Fruit fly (Drosophila melanogaster) whole organism, embryonic: Measurements from ENCODE around the gene CG16953.

Experiments
- CG10959 ChIP-seq: fragments of 200-800 bp; sonication (Bioruptor generic); IDR thresholded peaks from 2 replicates; pipeline ENCODE4 v1.3.6; 2022; ENCODE audit warnings: missing biosample characterization, missing genetic modification characterization
- CG11398 ChIP-seq: fragments of 200-800 bp; sonication (Bioruptor generic); optimal IDR thresholded peaks from 2 replicates; lab custom pipeline; 2016; ENCODE audit warnings: missing biosample characterization, missing genetic modification characterization
- CG12299 ChIP-seq: fragments of 200-800 bp; sonication (Bioruptor generic); optimal IDR thresholded peaks from 2 replicates; lab custom pipeline; 2018; ENCODE audit warnings: missing biosample characterization, mild to moderate bottlenecking, missing genetic modification characterization
- CG12391 ChIP-seq: fragments of 200-800 bp; sonication (Bioruptor generic); optimal IDR thresholded peaks from 3 replicates; lab custom pipeline; 2018; ENCODE audit warnings: missing biosample characterization, mild to moderate bottlenecking, missing genetic modification characterization, moderate library complexity
- CG12769 ChIP-seq: fragments of 200-800 bp; sonication (Bioruptor generic); optimal IDR thresholded peaks from 2 replicates; lab custom pipeline; 2019; ENCODE audit warnings: missing biosample characterization, mild to moderate bottlenecking, missing genetic modification characterization, moderate library complexity
- CG12942 ChIP-seq: fragments of 200-800 bp; sonication (Bioruptor generic); optimal IDR thresholded peaks from 3 replicates; lab custom pipeline; 2016; ENCODE audit warnings: missing biosample characterization, missing genetic modification characterization
- CG14441 ChIP-seq: fragments of 200-800 bp; sonication (Bioruptor generic); IDR thresholded peaks from 2 replicates; pipeline ENCODE4 v1.3.6; 2022; ENCODE audit warnings: missing biosample characterization, missing genetic modification characterization
- CG15479 ChIP-seq: fragments of 200-800 bp; sonication (Bioruptor generic); optimal IDR thresholded peaks from 3 replicates; lab custom pipeline; 2019; ENCODE audit warnings: missing biosample characterization, mild to moderate bottlenecking, missing genetic modification characterization, moderate library complexity
- CG17359 ChIP-seq: fragments of 200-800 bp; sonication (Bioruptor generic); optimal IDR thresholded peaks from 3 replicates; lab custom pipeline; 2018; ENCODE audit warnings: missing biosample characterization, mild to moderate bottlenecking, missing genetic modification characterization, moderate library complexity
- CG18476 ChIP-seq: fragments of 200-800 bp; sonication (Bioruptor generic); optimal IDR thresholded peaks from 2 replicates; lab custom pipeline; 2016; ENCODE audit warnings: missing biosample characterization, mild to moderate bottlenecking, missing genetic modification characterization
- CG31388 ChIP-seq: fragments of 200-800 bp; sonication (Bioruptor generic); optimal IDR thresholded peaks from 2 replicates; lab custom pipeline; 2016; ENCODE audit warnings: missing biosample characterization, missing genetic modification characterization
- CG3407 ChIP-seq: fragments of 200-800 bp; sonication (Bioruptor generic); optimal IDR thresholded peaks from 2 replicates; lab custom pipeline; 2018; ENCODE audit warnings: missing biosample characterization, mild to moderate bottlenecking, missing genetic modification characterization
- CG34422 ChIP-seq: fragments of 200-800 bp; sonication (Bioruptor generic); IDR thresholded peaks from 3 replicates; pipeline ENCODE4 v1.3.6; 2022; ENCODE audit warnings: missing biosample characterization, missing genetic modification characterization
- CG3847 ChIP-seq: fragments of 200-800 bp; sonication (Bioruptor generic); IDR thresholded peaks from 2 replicates; pipeline ENCODE4 v1.3.6; 2022; ENCODE audit warnings: missing biosample characterization, missing genetic modification characterization
- CG4328 ChIP-seq: fragments of 200-800 bp; sonication (Bioruptor generic); optimal IDR thresholded peaks from 3 replicates; lab custom pipeline; 2017; ENCODE audit warnings: missing biosample characterization, missing genetic modification reagents, missing genetic modification characterization
- CG7963 ChIP-seq: fragments of 200-800 bp; sonication (Bioruptor generic); IDR thresholded peaks from 3 replicates; pipeline ENCODE4 v1.3.6; 2022; ENCODE audit warnings: missing biosample characterization, missing genetic modification characterization; ENCODE audit not compliant: partially characterized antibody
- CG7987 ChIP-seq: fragments of 200-800 bp; sonication (Bioruptor generic); optimal IDR thresholded peaks from 2 replicates; lab custom pipeline; 2018; ENCODE audit warnings: missing biosample characterization, mild to moderate bottlenecking, missing genetic modification characterization, moderate library complexity
- CG9932 ChIP-seq: fragments of 200-800 bp; sonication (Bioruptor generic); IDR thresholded peaks from 2 replicates; pipeline ENCODE4 v1.3.6; 2022; ENCODE audit warnings: missing biosample characterization, missing genetic modification characterization
- Dad ChIP-seq: fragments of 200-800 bp; sonication (Bioruptor generic); optimal IDR thresholded peaks from 3 replicates; lab custom pipeline; 2016; ENCODE audit warnings: missing biosample characterization, missing genetic modification characterization
- Dip3 ChIP-seq: fragments of 200-800 bp; sonication (Bioruptor generic); optimal IDR thresholded peaks from 3 replicates; lab custom pipeline; 2016; ENCODE audit warnings: missing biosample characterization, missing genetic modification characterization
- E2f2 ChIP-seq: fragments of 200-800 bp; sonication (Bioruptor generic); IDR thresholded peaks from 2 replicates; pipeline ENCODE4 v1.3.6; 2022; ENCODE audit warnings: missing biosample characterization, missing genetic modification characterization
- HLHmδ ChIP-seq: fragments of 200-800 bp; sonication (Bioruptor generic); optimal IDR thresholded peaks from 2 replicates; lab custom pipeline; 2018; ENCODE audit warnings: missing biosample characterization, mild to moderate bottlenecking, missing genetic modification characterization, moderate library complexity
- Hmx ChIP-seq: fragments of 200-800 bp; sonication (Bioruptor generic); optimal IDR thresholded peaks from 2 replicates; lab custom pipeline; 2016; ENCODE audit warnings: missing biosample characterization, missing genetic modification characterization
- Hr78 ChIP-seq, 2 experiments: fragments of 200-800 bp in 1 of 2; fragments of >200 bp in 1 of 2; sonication (Bioruptor generic) in 1 of 2; optimal IDR thresholded peaks; 2 replicates each; lab custom pipeline; 2017 to 2019; ENCODE audit warnings: missing biosample characterization in 2 of 2, missing genetic modification characterization in 2 of 2, mild to moderate bottlenecking in 1 of 2, moderate library complexity in 1 of 2
- MBD-R2 ChIP-seq: fragments of 200-800 bp; sonication (Bioruptor generic); IDR thresholded peaks from 2 replicates; pipeline ENCODE4 v1.3.6; 2022; ENCODE audit warnings: missing biosample characterization, missing genetic modification characterization
- MESR4 ChIP-seq: fragments of 200-800 bp; sonication (Bioruptor generic); optimal IDR thresholded peaks from 2 replicates; lab custom pipeline; 2018; ENCODE audit warnings: missing biosample characterization, mild to moderate bottlenecking, missing genetic modification characterization, moderate library complexity
- MTF-1 ChIP-seq: fragments of 200-800 bp; sonication (Bioruptor generic); optimal IDR thresholded peaks from 2 replicates; lab custom pipeline; 2018; ENCODE audit warnings: missing biosample characterization, mild to moderate bottlenecking, missing genetic modification characterization, borderline replicate concordance
- NC2α ChIP-seq: fragments of 200-800 bp; sonication (Bioruptor generic); optimal IDR thresholded peaks from 2 replicates; lab custom pipeline; 2016; ENCODE audit warnings: missing biosample characterization, missing genetic modification characterization
- NfI ChIP-seq: fragments of 200-800 bp; sonication (Bioruptor generic); optimal IDR thresholded peaks from 3 replicates; lab custom pipeline; 2018; ENCODE audit warnings: missing biosample characterization, mild to moderate bottlenecking, missing genetic modification characterization, moderate library complexity
- Vsx1 ChIP-seq: fragments of 200-800 bp; sonication (Bioruptor generic); optimal IDR thresholded peaks from 2 replicates; lab custom pipeline; 2017; ENCODE audit warnings: missing biosample characterization, mild to moderate bottlenecking, missing genetic modification characterization, missing genetic modification reagents
- Xrp1 ChIP-seq: fragments of 200-800 bp; sonication (Bioruptor generic); IDR thresholded peaks from 2 replicates; pipeline ENCODE4 v1.3.6; 2022; ENCODE audit warnings: missing biosample characterization, missing genetic modification characterization
- ab ChIP-seq: fragments of 200-800 bp; sonication (Bioruptor generic); optimal IDR thresholded peaks from 2 replicates; lab custom pipeline; 2016; ENCODE audit warnings: missing biosample characterization, missing genetic modification characterization
- al ChIP-seq: fragments of 200-800 bp; sonication (Bioruptor generic); IDR thresholded peaks from 2 replicates; pipeline ENCODE4 v1.3.6; 2022; ENCODE audit warnings: missing biosample characterization, missing genetic modification characterization
- br ChIP-seq: fragments of >200 bp; optimal IDR thresholded peaks from 2 replicates; lab custom pipeline; 2017
- dimm ChIP-seq: fragments of 200-800 bp; sonication (Bioruptor generic); IDR thresholded peaks from 2 replicates; pipeline ENCODE4 v1.3.6; 2022; ENCODE audit warnings: missing biosample characterization, missing genetic modification characterization
- fu2 ChIP-seq: fragments of 200-800 bp; sonication (Bioruptor generic); optimal IDR thresholded peaks from 2 replicates; lab custom pipeline; 2016; ENCODE audit warnings: missing biosample characterization, missing genetic modification characterization
- gcm ChIP-seq: fragments of 200-800 bp; sonication (Bioruptor generic); optimal IDR thresholded peaks from 2 replicates; lab custom pipeline; 2019; ENCODE audit warnings: missing biosample characterization, mild to moderate bottlenecking, missing genetic modification characterization, moderate library complexity
- hth ChIP-seq: fragments of >200 bp; optimal IDR thresholded peaks from 2 replicates; lab custom pipeline; 2017; ENCODE audit warnings: inconsistent platforms
- klu ChIP-seq: fragments of 200-800 bp; sonication (Bioruptor generic); IDR thresholded peaks from 2 replicates; pipeline ENCODE4 v1.3.6; 2022; ENCODE audit warnings: missing biosample characterization, missing genetic modification characterization
- knrl ChIP-seq: fragments of 200-800 bp; sonication (Bioruptor generic); IDR thresholded peaks from 3 replicates; pipeline ENCODE4 v1.3.6; 2022; ENCODE audit warnings: missing biosample characterization, missing genetic modification characterization; ENCODE audit not compliant: partially characterized antibody
- nerfin-1 ChIP-seq: fragments of 200-800 bp; sonication (Bioruptor generic); optimal IDR thresholded peaks from 3 replicates; lab custom pipeline; 2019; ENCODE audit warnings: missing biosample characterization, mild to moderate bottlenecking, missing genetic modification characterization, moderate library complexity
- otp ChIP-seq: fragments of 200-800 bp; sonication (Bioruptor generic); IDR thresholded peaks from 3 replicates; pipeline ENCODE4, ENCODE4 v1.3.6; 2022; ENCODE audit warnings: missing biosample characterization, missing genetic modification characterization
- pnt ChIP-seq: fragments of 200-800 bp; sonication (Bioruptor generic); optimal IDR thresholded peaks from 3 replicates; lab custom pipeline; 2016; ENCODE audit warnings: missing biosample characterization, missing genetic modification characterization
- pum ChIP-seq: fragments of 200-800 bp; sonication (Bioruptor generic); optimal IDR thresholded peaks from 2 replicates; lab custom pipeline; 2016; ENCODE audit warnings: missing biosample characterization, missing genetic modification characterization
- row ChIP-seq: fragments of 200-800 bp; sonication (Bioruptor generic); IDR thresholded peaks from 3 replicates; pipeline ENCODE4 v1.3.6; 2022; ENCODE audit warnings: missing biosample characterization, missing genetic modification characterization
- sc ChIP-seq, 3 experiments: fragments of >200 bp in 2 of 3; fragments of 200-800 bp in 1 of 3; sonication (Bioruptor generic) in 1 of 3; optimal IDR thresholded peaks; 2 replicates in 2 of 3; 3 replicates in 1 of 3; lab custom pipeline; 2017; ENCODE audit warnings: mild to moderate bottlenecking in 1 of 3, missing biosample characterization in 1 of 3, missing genetic modification characterization in 1 of 3, missing genetic modification reagents in 1 of 3
- sisA ChIP-seq: fragments of 200-800 bp; sonication (Bioruptor generic); IDR thresholded peaks from 2 replicates; pipeline ENCODE4 v1.3.6; 2022; ENCODE audit warnings: missing biosample characterization, missing genetic modification characterization
- tap ChIP-seq: fragments of 200-800 bp; optimal IDR thresholded peaks from 3 replicates; lab custom pipeline; 2019; ENCODE audit warnings: missing biosample characterization, mild to moderate bottlenecking, missing genetic modification characterization, moderate library complexity
- trh ChIP-seq: fragments of 200-800 bp; sonication (Bioruptor generic); optimal IDR thresholded peaks from 2 replicates; lab custom pipeline; 2016; ENCODE audit warnings: missing biosample characterization, missing genetic modification characterization
- ttk ChIP-seq: fragments of 200-800 bp; sonication (Bioruptor generic); IDR thresholded peaks from 2 replicates; pipeline ENCODE4 v2.1.2; 2022; ENCODE audit warnings: missing biosample characterization, missing genetic modification characterization
- wdn ChIP-seq: fragments of 200-800 bp; sonication (Bioruptor generic); IDR thresholded peaks from 2 replicates; pipeline ENCODE4 v1.3.6; 2022; ENCODE audit warnings: missing biosample characterization, missing genetic modification characterization
- wor ChIP-seq: fragments of 200-800 bp; sonication (Bioruptor generic); IDR thresholded peaks from 2 replicates; pipeline ENCODE4 v1.3.6; 2022; ENCODE audit warnings: missing biosample characterization, missing genetic modification characterization

The CG16953 gene

dm6 chr3R:20558106-20558489 is 27.5 kb downstream of the CG16953 start (continued):
- TF ChIP-seq gcm (GFP tag; lab: Kevin White, UChicago) = no peak
- TF ChIP-seq CG14441 (GFP tag; lab: Robert Waterston, UW) = peak; percentile 24; the same call in 1 of the 2 replicates
- TF ChIP-seq CG10959 (GFP tag; lab: Robert Waterston, UW) = no peak
- TF ChIP-seq CG4328 (GFP tag; lab: Kevin White, UChicago) = no peak
- no peak for TF ChIP-seq ab (GFP tag; lab: Kevin White, UChicago)
- no peak for TF ChIP-seq CG7987 (GFP tag; lab: Kevin White, UChicago)
- no peak for TF ChIP-seq trh
- TF ChIP-seq sisA (GFP tag; lab: Robert Waterston, UW) = no peak
- no peak for TF ChIP-seq dimm (GFP tag; lab: Robert Waterston, UW)
- peak; percentile 5 for TF ChIP-seq row (GFP tag; lab: Robert Waterston, UW)
- no peak for TF ChIP-seq NfI (GFP tag; lab: Kevin White, UChicago)
- TF ChIP-seq Hr78 (GFP tag; optimal IDR thresholded peaks at IDR 0.05; lab: Kevin White, UChicago) = no peak
- no peak for TF ChIP-seq wdn
- no peak for TF ChIP-seq hth (lab: Kevin White, UChicago)
- peak; percentile 76 for TF ChIP-seq CG9932
- no peak for TF ChIP-seq CG12391 (tag; lab: Kevin White, UChicago)
- peak; percentile 33; the same call in 1 of the 3 replicates for TF ChIP-seq knrl (GFP tag; lab: Robert Waterston, UW)
- no peak for TF ChIP-seq Hmx (GFP tag; lab: Kevin White, UChicago)
- TF ChIP-seq Xrp1 (GFP tag; lab: Robert Waterston, UW) = no peak
- no peak for TF ChIP-seq tap (tag; lab: Kevin White, UChicago)
- no peak for TF ChIP-seq Dip3
- TF ChIP-seq MBD-R2 = peak; percentile 76
- TF ChIP-seq MTF-1 (GFP tag; lab: Kevin White, UChicago) = peak; percentile 28
- no peak for TF ChIP-seq br
- no peak for TF ChIP-seq CG18476
- TF ChIP-seq CG17359 = no peak
- peak; percentile 18; the same call in 1 of the 3 replicates for TF ChIP-seq CG34422 (GFP tag; lab: Robert Waterston, UW)
- TF ChIP-seq klu (GFP tag; lab: Robert Waterston, UW) = no peak
- no peak for TF ChIP-seq NC2α (GFP tag; lab: Kevin White, UChicago)
- TF ChIP-seq CG12942 (GFP tag; lab: Kevin White, UChicago) = no peak
- TF ChIP-seq Vsx1 (GFP tag; lab: Kevin White, UChicago) = no peak
- TF ChIP-seq Dad (GFP tag; lab: Kevin White, UChicago) = no peak
- TF ChIP-seq CG12769 = no peak
- TF ChIP-seq CG15479 (GFP tag; lab: Kevin White, UChicago) = no peak
- no peak for TF ChIP-seq pum (GFP tag; lab: Kevin White, UChicago)
- TF ChIP-seq E2f2 (GFP tag; lab: Robert Waterston, UW) = peak; percentile 86
- no peak for TF ChIP-seq al
- no peak for TF ChIP-seq sc (optimal IDR thresholded peaks at IDR 0.05; lab: Kevin White, UChicago)
- no peak for TF ChIP-seq sc (GFP tag; optimal IDR thresholded peaks at IDR 0.05; lab: Kevin White, UChicago)
- TF ChIP-seq MESR4 (GFP tag; lab: Kevin White, UChicago) = peak; percentile 81
- no peak for TF ChIP-seq nerfin-1
- TF ChIP-seq otp (GFP tag; lab: Robert Waterston, UW) = no peak
- no peak for TF ChIP-seq CG31388 (GFP tag; lab: Kevin White, UChicago)
- no peak for TF ChIP-seq CG3407 (GFP tag; lab: Kevin White, UChicago)
- TF ChIP-seq CG11398 (GFP tag; lab: Kevin White, UChicago) = no peak
- peak; percentile 68 for TF ChIP-seq CG3847 (GFP tag; lab: Robert Waterston, UW)
- TF ChIP-seq ttk (GFP tag; lab: Robert Waterston, UW) = no peak; the same call in 1 of the 2 replicates
- TF ChIP-seq wor (GFP tag; lab: Robert Waterston, UW) = no peak
- no peak for TF ChIP-seq HLHmδ (GFP tag; lab: Kevin White, UChicago)
- TF ChIP-seq CG7963 = 0 out of 3 replicates have a peak, but pooled peaks have one; percentile 5
- no peak for TF ChIP-seq pnt (GFP tag; lab: Kevin White, UChicago)
- TF ChIP-seq CG12299 (tag; lab: Kevin White, UChicago) = no peak
- TF ChIP-seq fu2 (GFP tag; lab: Kevin White, UChicago) = no peak
